Fruit fly (Drosophila melanogaster) whole organism, embryonic: ENCODE measurements around the gene CG14664.

Experiments used
- B-H1 ChIP-seq: fragments of 200-800 bp; sonication (Bioruptor generic); IDR thresholded peaks from 3 replicates; pipeline ENCODE4 v1.3.6; 2022; ENCODE audit warnings: missing biosample characterization, missing genetic modification characterization
- CG11456 ChIP-seq: fragments of 200-800 bp; sonication (Bioruptor generic); IDR thresholded peaks from 3 replicates; pipeline ENCODE4 v1.3.6; 2022; ENCODE audit warnings: missing biosample characterization, missing genetic modification characterization
- CG7271 ChIP-seq: fragments of 200-800 bp; sonication (Bioruptor generic); optimal IDR thresholded peaks from 2 replicates; lab custom pipeline; 2018; ENCODE audit warnings: missing biosample characterization, mild to moderate bottlenecking, missing genetic modification characterization, moderate library complexity
- Sin3A ChIP-seq: fragments of >200 bp; optimal IDR thresholded peaks from 2 replicates; lab custom pipeline; 2018
- caup ChIP-seq: fragments of 200-800 bp; sonication (Bioruptor generic); optimal IDR thresholded peaks from 3 replicates; lab custom pipeline; 2017; ENCODE audit warnings: missing biosample characterization, mild to moderate bottlenecking, missing genetic modification characterization, moderate library complexity; ENCODE audit not compliant: severe bottlenecking
- ken ChIP-seq: fragments of 200-800 bp; sonication (Bioruptor generic); IDR thresholded peaks from 3 replicates; pipeline ENCODE4 v1.3.6; 2022; ENCODE audit warnings: missing biosample characterization, missing genetic modification characterization

DNA sequence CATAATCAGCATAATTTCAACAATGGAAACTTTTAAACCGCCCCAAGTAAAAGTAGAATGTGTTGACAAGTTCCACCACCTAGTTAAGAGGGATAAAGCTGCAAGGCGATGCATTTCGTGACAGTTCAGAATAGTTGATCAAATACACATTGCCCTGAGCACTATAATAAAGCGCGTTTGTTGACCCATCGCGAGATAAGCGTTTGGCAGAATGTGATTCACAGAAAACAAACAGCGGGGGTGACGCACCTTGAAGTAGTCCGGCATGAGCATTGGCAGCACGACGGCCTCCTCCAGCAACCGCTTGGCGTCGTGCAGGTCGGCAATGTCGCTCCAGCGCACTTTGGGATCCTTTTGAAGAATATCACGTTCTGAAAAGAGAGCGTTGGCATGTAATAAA is 5.5 kb downstream of the CG14664 start:
- TF ChIP-seq caup (GFP tag; lab: Kevin White, UChicago): no peak
- TF ChIP-seq B-H1: no peak
- TF ChIP-seq CG11456 (GFP tag; lab: Robert Waterston, UW): no peak
- no peak for TF ChIP-seq Sin3A
- no peak for TF ChIP-seq ken (GFP tag; lab: Robert Waterston, UW)
- TF ChIP-seq CG7271 (tag; lab: Kevin White, UChicago): no peak
